Fruit fly (Drosophila melanogaster): ENCODE data around the gene Acyp2.
A peak's percentile ranks its signal among the peaks of the same experiment; 100 is the strongest.

Acyp2 gene

DNA sequence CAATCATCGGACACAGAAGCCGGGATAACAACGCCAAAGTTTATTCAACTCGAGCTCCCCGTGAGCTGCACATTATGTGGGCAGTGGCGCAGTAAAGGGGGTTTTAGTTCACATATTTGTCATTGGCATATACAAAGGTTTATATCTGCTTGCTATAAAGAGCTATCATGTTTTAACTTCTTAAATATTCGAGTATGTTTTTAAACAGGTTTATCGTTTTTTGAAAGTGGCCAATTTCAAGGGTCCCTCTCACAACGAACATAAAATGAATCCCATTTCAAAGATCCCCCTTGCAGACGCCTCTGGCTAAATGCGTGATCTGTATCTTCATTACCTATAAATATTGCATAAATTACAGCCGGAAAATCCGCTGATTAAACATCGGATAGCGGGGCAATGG lies 35.1 kb downstream of the Acyp2 start (continued):
- TF ChIP-seq CG6276 (GFP tag; optimal IDR thresholded peaks at IDR 0.05) (no peak), Met (GFP tag; optimal IDR thresholded peaks at IDR 0.05) (peak; percentile 78), CG16779 (tag; optimal IDR thresholded peaks at IDR 0.05) (no peak), ss (GFP tag; optimal IDR thresholded peaks at IDR 0.05) (peak; percentile 84), CG7368 (GFP tag; optimal IDR thresholded peaks at IDR 0.05) (peak; percentile 53), CG34406 (GFP tag; optimal IDR thresholded peaks at IDR 0.05) (peak; percentile 65), spab (GFP tag; optimal IDR thresholded peaks at IDR 0.05) (peak; percentile 79), CG10631 (GFP tag; optimal IDR thresholded peaks at IDR 0.05) (peak; percentile 62), CG3032 (tag; optimal IDR thresholded peaks at IDR 0.05) (peak; percentile 90), CG8319 (GFP tag; optimal IDR thresholded peaks at IDR 0.05) (peak; percentile 50), CG1621 (tag; optimal IDR thresholded peaks at IDR 0.05) (peak; percentile 62), dsx (GFP tag; optimal IDR thresholded peaks at IDR 0.05; ENCODE audit: poor library complexity, severe bottlenecking) (peak; percentile 81), Eip93F (GFP tag; optimal IDR thresholded peaks at IDR 0.05) (no peak), eg (GFP tag; IDR thresholded peaks at IDR 0.05) (no peak), net (GFP tag; optimal IDR thresholded peaks at IDR 0.05) (no peak), CG9139 (GFP tag; optimal IDR thresholded peaks at IDR 0.05) (peak; percentile 74), Lpt (GFP tag; optimal IDR thresholded peaks at IDR 0.05) (peak; percentile 28), vri (GFP tag; optimal IDR thresholded peaks at IDR 0.05) (peak; percentile 45), dac (GFP tag; optimal IDR thresholded peaks at IDR 0.05) (no peak), Sox102F (GFP tag; optimal IDR thresholded peaks at IDR 0.05) (peak; percentile 77), CG32006 (GFP tag; optimal IDR thresholded peaks at IDR 0.05) (no peak), Ets21C (GFP tag; optimal IDR thresholded peaks at IDR 0.05) (peak; percentile 63), svp (GFP tag) (peak; percentile 86), CG6163 (GFP tag; IDR thresholded peaks at IDR 0.05) (0 out of 3 replicates have a peak, but pooled peaks have one; percentile 31), Sox15 (GFP tag; optimal IDR thresholded peaks at IDR 0.05) (peak; percentile 54), salr (GFP tag; optimal IDR thresholded peaks at IDR 0.05) (peak in 1 of 2 experiments; percentile 65), Sox14 (GFP tag; optimal IDR thresholded peaks at IDR 0.05) (peak; percentile 82), acj6 (GFP tag; optimal IDR thresholded peaks at IDR 0.05) (peak; percentile 75), Blimp-1 (GFP tag; optimal IDR thresholded peaks at IDR 0.05) (peak; percentile 24), Hr4 (GFP tag; optimal IDR thresholded peaks at IDR 0.05) (peak; percentile 63), CG6792 (GFP tag; optimal IDR thresholded peaks at IDR 0.05) (peak; percentile 67), Hr39 (GFP tag; optimal IDR thresholded peaks at IDR 0.05) (peak; percentile 79)

DNA sequence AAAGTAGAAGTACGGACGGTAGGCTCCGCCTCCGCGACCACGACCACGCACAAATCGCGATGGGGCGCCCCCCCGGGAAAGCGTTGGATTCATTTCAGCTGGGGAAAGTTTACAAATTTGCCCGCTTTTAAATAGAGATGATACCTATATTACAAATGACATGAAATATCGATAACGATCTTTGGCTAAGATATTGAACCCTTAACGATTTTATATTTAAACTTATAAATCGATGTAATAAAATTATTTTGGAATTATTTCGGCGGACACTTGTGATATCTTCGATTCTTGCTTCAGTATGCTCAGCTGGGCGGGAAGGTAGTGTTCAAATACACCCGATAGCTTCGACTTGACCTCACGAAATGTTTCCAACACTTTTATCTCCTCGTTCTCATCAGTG lies 40.0 kb downstream of the Acyp2 start, which contains the start of gene rec:
rec (minus strand) TSS at position 108 of the 400 bp plus-strand sequence.
- TF ChIP-seq CG15336 (GFP tag; IDR thresholded peaks at IDR 0.05) (no peak), dac (GFP tag; optimal IDR thresholded peaks at IDR 0.05) (no peak), achi (GFP tag; optimal IDR thresholded peaks at IDR 0.05) (no peak), Eip78C (GFP tag) (peak; percentile 11)

DNA sequence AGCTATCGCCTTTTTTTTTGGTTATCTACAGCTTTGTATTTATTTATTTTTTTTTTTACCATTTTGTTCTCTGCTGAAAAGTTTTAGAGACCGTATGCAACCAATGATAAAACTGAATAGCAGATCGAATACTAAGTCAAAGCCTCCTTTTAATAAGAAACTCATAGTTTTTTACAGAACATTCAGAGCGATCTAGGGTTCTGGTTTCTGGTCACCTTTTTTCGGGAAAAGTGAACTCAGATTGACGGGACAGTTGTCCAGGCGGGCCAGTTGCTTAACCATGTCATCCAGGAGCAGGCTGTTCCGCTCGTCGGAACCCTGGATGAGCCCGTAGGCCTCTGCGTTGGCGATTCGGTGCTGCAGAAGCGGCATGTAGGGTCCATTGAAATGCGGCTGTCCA lies 40.8 kb downstream of the Acyp2 start, which contains the start of gene CG43318:
CG43318 (minus strand) TSS at position 101 of the 400 bp plus-strand sequence.
- TF ChIP-seq CG10669 (GFP tag; optimal IDR thresholded peaks at IDR 0.05) = no peak
- TF ChIP-seq svp (GFP tag) = no peak
- no peak for TF ChIP-seq CG1621 (tag; optimal IDR thresholded peaks at IDR 0.05)
- TF ChIP-seq fd85E (GFP tag; optimal IDR thresholded peaks at IDR 0.05) = no peak
- TF ChIP-seq CG9139 (GFP tag; optimal IDR thresholded peaks at IDR 0.05) = no peak
- TF ChIP-seq CG6792 (GFP tag; optimal IDR thresholded peaks at IDR 0.05) = no peak
- no peak for TF ChIP-seq OdsH (GFP tag; optimal IDR thresholded peaks at IDR 0.05)
- TF ChIP-seq eg (GFP tag; IDR thresholded peaks at IDR 0.05) = no peak
- TF ChIP-seq CG15336 (GFP tag; IDR thresholded peaks at IDR 0.05) = no peak
- TF ChIP-seq net (GFP tag; optimal IDR thresholded peaks at IDR 0.05) = no peak
- TF ChIP-seq Met (GFP tag; optimal IDR thresholded peaks at IDR 0.05) = no peak
- TF ChIP-seq lz (GFP tag; optimal IDR thresholded peaks at IDR 0.05) = no peak
- TF ChIP-seq Sox15 (GFP tag; optimal IDR thresholded peaks at IDR 0.05) = no peak

Measured in whole organism, prepupa.